Fruit fly (Drosophila melanogaster) S2 (cell line): ENCODE measurements around the gene Tep4.

Experiments used
- CG8478 ChIP-seq: fragments of >200 bp; optimal IDR thresholded peaks from 2 replicates; lab custom pipeline; 2018
- CTCF ChIP-seq, 2 experiments: fragments of >200 bp; optimal IDR thresholded peaks; 2 replicates each; lab custom pipeline; 2018

dm6 chr2L:19518636-19519086 is 29.6 kb upstream of the Tep4 start, which contains the start of gene CG10132:
- TF ChIP-seq CG8478 (lab: Kevin White, UChicago) (no peak), CTCF (optimal IDR thresholded peaks at IDR 0.05; lab: Kevin White, UChicago) (no peak)
